Worm (Caenorhabditis elegans): ENCODE data around the gene asp-7.

- no peak for TF ChIP-seq nhr-232 (tag; optimal IDR thresholded peaks at IDR 0.05)
- TF ChIP-seq ceh-2 (tag; optimal IDR thresholded peaks at IDR 0.05), result no peak
- TF ChIP-seq Y22D7AL.16 (tag; optimal IDR thresholded peaks at IDR 0.05), result no peak
- TF ChIP-seq ceh-14 (tag; optimal IDR thresholded peaks at IDR 0.05), result no peak
- no peak for TF ChIP-seq unc-3 (GFP tag; conservative IDR thresholded peaks at IDR 0.05)
- TF ChIP-seq unc-3 (tag; optimal IDR thresholded peaks at IDR 0.05), result no peak
- TF ChIP-seq tbx-2 (tag; optimal IDR thresholded peaks at IDR 0.05), result no peak
- no peak for TF ChIP-seq lin-11 (tag; optimal IDR thresholded peaks at IDR 0.05)
- TF ChIP-seq ttx-3 (tag; optimal IDR thresholded peaks at IDR 0.05), result no peak
These were observed at the start of gene asp-7 for ce11 chrV:3028205-3028604.
